Fruit fly (Drosophila melanogaster): ENCODE measurements around the gene tacc.
A peak's percentile ranks its signal among the peaks of the same experiment; 100 is the strongest.

The tacc gene

DNA sequence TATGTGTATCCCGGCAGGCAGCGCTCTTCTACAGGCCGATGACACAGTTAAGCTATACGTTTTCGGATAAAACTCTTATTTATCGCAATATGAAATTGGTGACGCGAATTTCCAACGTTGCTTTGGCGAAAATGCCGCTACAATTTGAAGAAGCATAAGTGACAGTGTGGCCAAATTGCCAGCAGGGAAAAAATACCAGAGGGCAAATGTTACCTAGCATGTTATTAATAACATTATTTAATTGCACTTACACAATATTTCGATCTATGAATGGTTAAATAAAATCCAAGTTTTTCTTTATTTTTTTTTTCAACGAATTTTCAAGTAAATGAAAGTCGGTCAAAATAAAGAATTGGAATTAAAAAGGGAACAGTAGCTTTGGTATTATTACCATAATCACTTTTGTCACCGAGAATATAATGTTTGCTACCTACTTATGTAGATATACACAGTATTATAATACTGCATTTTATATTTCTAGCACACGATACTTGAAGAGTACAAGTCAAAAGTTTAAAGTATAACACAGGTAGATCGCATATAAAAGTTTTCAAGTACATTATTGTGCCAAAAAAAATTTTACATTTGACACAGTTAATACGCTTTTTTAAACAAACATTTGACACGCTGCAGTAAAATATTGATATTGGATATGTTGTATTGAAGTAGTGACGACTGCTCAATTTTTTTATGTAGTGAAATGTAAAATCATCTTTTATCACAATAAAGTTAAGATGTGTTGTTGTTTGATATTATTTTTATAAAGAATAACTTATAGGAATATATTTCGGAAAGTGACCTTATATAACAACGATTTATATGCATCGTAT lies at the start of gene tacc:
tacc (minus strand) TSS at position 169 of the 830 bp plus-strand sequence.
- no peak for TF ChIP-seq crp (GFP tag; optimal IDR thresholded peaks at IDR 0.05)
- no peak for TF ChIP-seq CG43689 (GFP tag; IDR thresholded peaks at IDR 0.05)
- TF ChIP-seq NfI (GFP tag; optimal IDR thresholded peaks at IDR 0.05), result no peak
- TF ChIP-seq CHES-1-like (GFP tag; optimal IDR thresholded peaks at IDR 0.05), result no peak
- no peak for TF ChIP-seq fd3F (GFP tag; optimal IDR thresholded peaks at IDR 0.05)
- no peak for TF ChIP-seq CG8388 (GFP tag; optimal IDR thresholded peaks at IDR 0.05)
- no peak for TF ChIP-seq CG9876 (GFP tag; optimal IDR thresholded peaks at IDR 0.05)
- no peak for TF ChIP-seq shn (GFP tag; optimal IDR thresholded peaks at IDR 0.05)
- no peak for TF ChIP-seq lab (GFP tag; optimal IDR thresholded peaks at IDR 0.05)
- no peak for TF ChIP-seq CG8359 (GFP tag; optimal IDR thresholded peaks at IDR 0.05; ENCODE audit: borderline replicate concordance)
- TF ChIP-seq CG4360 (GFP tag; IDR thresholded peaks at IDR 0.05), result no peak
- peak; percentile 84 for TF ChIP-seq E2f2 (GFP tag; IDR thresholded peaks at IDR 0.05)
- no peak for TF ChIP-seq NFAT (GFP tag; IDR thresholded peaks at IDR 0.05)
- peak; percentile 28 for TF ChIP-seq CG12659 (GFP tag; optimal IDR thresholded peaks at IDR 0.05)
- TF ChIP-seq CG6683 (GFP tag; optimal IDR thresholded peaks at IDR 0.05), result no peak
- no peak for TF ChIP-seq ase (GFP tag; IDR thresholded peaks at IDR 0.05)
- no peak for TF ChIP-seq CG18599 (GFP tag; optimal IDR thresholded peaks at IDR 0.05)
- no peak for TF ChIP-seq Fer2 (tag; optimal IDR thresholded peaks at IDR 0.05)
- peak; percentile 15 for TF ChIP-seq CG30020 (tag; optimal IDR thresholded peaks at IDR 0.05)
- no peak for TF ChIP-seq CG15514 (GFP tag; optimal IDR thresholded peaks at IDR 0.05)
- TF ChIP-seq Sry-δ (GFP tag; optimal IDR thresholded peaks at IDR 0.05), result peak; percentile 3
- no peak for TF ChIP-seq hb (GFP tag; IDR thresholded peaks at IDR 0.05; ENCODE audit: partially characterized antibody)
- TF ChIP-seq Adf1 (GFP tag; IDR thresholded peaks at IDR 0.05), result no peak
- no peak for TF ChIP-seq CG18764 (GFP tag; optimal IDR thresholded peaks at IDR 0.05)
- no peak for TF ChIP-seq CG2889 (GFP tag; IDR thresholded peaks at IDR 0.05)
- TF ChIP-seq psq (GFP tag; optimal IDR thresholded peaks at IDR 0.05), result no peak
- TF ChIP-seq Lhr (GFP tag; optimal IDR thresholded peaks at IDR 0.05), result peak; percentile 35
- peak; percentile 35; the same call in 1 of the 3 replicates for TF ChIP-seq knrl (GFP tag; IDR thresholded peaks at IDR 0.05; ENCODE audit: partially characterized antibody)
- TF ChIP-seq gfzf (GFP tag; optimal IDR thresholded peaks at IDR 0.05), result peak; percentile 80
- TF ChIP-seq CG10147 (GFP tag; optimal IDR thresholded peaks at IDR 0.05), result no peak
- TF ChIP-seq zen2 (GFP tag; IDR thresholded peaks at IDR 0.05; ENCODE audit: partially characterized antibody), result no peak
- TF ChIP-seq sima (GFP tag; optimal IDR thresholded peaks at IDR 0.05), result no peak
- TF ChIP-seq CG17802 (tag; optimal IDR thresholded peaks at IDR 0.05), result no peak
- no peak for TF ChIP-seq CkIIα-i1 (GFP tag; IDR thresholded peaks at IDR 0.05)
- no peak for TF ChIP-seq emc (GFP tag; optimal IDR thresholded peaks at IDR 0.05)
- TF ChIP-seq CG18011 (GFP tag; optimal IDR thresholded peaks at IDR 0.05), result no peak
- TF ChIP-seq Fer3 (tag; optimal IDR thresholded peaks at IDR 0.05), result no peak
- TF ChIP-seq luna (GFP tag; optimal IDR thresholded peaks at IDR 0.05), result no peak
- peak; percentile 81 for TF ChIP-seq CTCF (GFP tag; optimal IDR thresholded peaks at IDR 0.05)
- no peak for TF ChIP-seq CG30431 (GFP tag; optimal IDR thresholded peaks at IDR 0.05)
- TF ChIP-seq z (GFP tag; IDR thresholded peaks at IDR 0.05), result no peak
- no peak for TF ChIP-seq wek (GFP tag; optimal IDR thresholded peaks at IDR 0.05)
- TF ChIP-seq Optix (GFP tag; IDR thresholded peaks at IDR 0.05), result no peak
- TF ChIP-seq ssp (GFP tag; IDR thresholded peaks at IDR 0.05), result no peak
- no peak for TF ChIP-seq CG12769 (tag; optimal IDR thresholded peaks at IDR 0.05)
- no peak for TF ChIP-seq sna (GFP tag; IDR thresholded peaks at IDR 0.05; ENCODE audit: partially characterized antibody)
- TF ChIP-seq trem (tag; optimal IDR thresholded peaks at IDR 0.05), result peak; percentile 8
- no peak for TF ChIP-seq Dip3 (GFP tag; optimal IDR thresholded peaks at IDR 0.05)
- peak; percentile 45 for TF ChIP-seq abd-A (tag; optimal IDR thresholded peaks at IDR 0.05)

All from whole organism, embryonic.